Worm (Caenorhabditis elegans) whole organism, L2 larva: ENCODE data around the gene F12D9.2.
A peak's percentile ranks its signal among the peaks of the same experiment; 100 is the strongest.

ENCODE experiments used
- C34F6.9 ChIP-seq: fragments of 150-350 bp; optimal IDR thresholded peaks from 2 replicates; lab custom pipeline; 2014; ENCODE audit warnings: missing biosample characterization, missing genetic modification characterization
- F13H6.1 ChIP-seq: sonication (generic microtip); optimal IDR thresholded peaks from 2 replicates; lab custom pipeline; 2016; ENCODE audit warnings: missing genetic modification characterization, missing compliant biosample characterization
- R02D3.7 ChIP-seq: fragments of 150-350 bp; optimal IDR thresholded peaks from 2 replicates; lab custom pipeline; 2014; ENCODE audit warnings: missing biosample characterization, missing genetic modification characterization
- Y55F3AM.14 ChIP-seq: fragments of 200-800 bp; sonication (Bioruptor generic); optimal IDR thresholded peaks from 2 replicates; lab custom pipeline; 2018; ENCODE audit warnings: mild to moderate bottlenecking, missing genetic modification characterization, missing compliant biosample characterization
- ZK546.5 ChIP-seq: sonication (generic microtip); optimal IDR thresholded peaks from 2 replicates; lab custom pipeline; 2017; ENCODE audit warnings: missing biosample characterization, missing genetic modification characterization
- alr-1 ChIP-seq: fragments of 150-350 bp; optimal IDR thresholded peaks from 2 replicates; lab custom pipeline; 2014; ENCODE audit warnings: missing biosample characterization, missing genetic modification characterization
- aly-2 ChIP-seq: fragments of 150-350 bp; optimal IDR thresholded peaks from 2 replicates; lab custom pipeline; 2014; ENCODE audit warnings: missing biosample characterization, missing genetic modification characterization
- ama-1 ChIP-seq: fragments of 150-350 bp; optimal IDR thresholded peaks from 2 replicates; lab custom pipeline; 2018; ENCODE audit warnings: inconsistent platforms
- ceh-16 ChIP-seq: fragments of 150-350 bp; optimal IDR thresholded peaks from 2 replicates; lab custom pipeline; 2014; ENCODE audit warnings: missing biosample characterization, missing genetic modification characterization
- crh-2 ChIP-seq: sonication (generic microtip); optimal IDR thresholded peaks from 2 replicates; lab custom pipeline; 2017; ENCODE audit warnings: missing biosample characterization, missing genetic modification characterization
- dmd-4 ChIP-seq: sonication (generic microtip); optimal IDR thresholded peaks from 2 replicates; lab custom pipeline; 2017; ENCODE audit warnings: missing biosample characterization, missing genetic modification characterization
- egl-27 ChIP-seq: sonication (generic microtip); optimal IDR thresholded peaks from 3 replicates; lab custom pipeline; 2017; ENCODE audit warnings: missing biosample characterization, missing genetic modification reagents, missing genetic modification characterization
- elt-1 ChIP-seq: fragments of 150-350 bp; optimal IDR thresholded peaks from 2 replicates; lab custom pipeline; 2014; ENCODE audit warnings: missing biosample characterization, missing genetic modification characterization
- elt-3 ChIP-seq: sonication (generic microtip); optimal IDR thresholded peaks from 2 replicates; lab custom pipeline; 2017; ENCODE audit warnings: missing biosample characterization, missing genetic modification characterization
- fos-1 ChIP-seq: fragments of 150-350 bp; optimal IDR thresholded peaks from 2 replicates; lab custom pipeline; 2014; ENCODE audit warnings: missing biosample characterization, missing genetic modification characterization
- gmeb-1 ChIP-seq: fragments of 150-350 bp; optimal IDR thresholded peaks from 2 replicates; lab custom pipeline; 2014; ENCODE audit warnings: missing biosample characterization, missing genetic modification characterization
- lin-11 ChIP-seq: fragments of 150-350 bp; sonication (generic microtip); optimal IDR thresholded peaks from 2 replicates; lab custom pipeline; 2014; ENCODE audit warnings: missing biosample characterization, missing genetic modification characterization, inconsistent platforms, mixed read lengths
- lin-13 ChIP-seq: fragments of 150-350 bp; optimal IDR thresholded peaks from 2 replicates; lab custom pipeline; 2014; ENCODE audit warnings: missing biosample characterization, missing genetic modification reagents, missing genetic modification characterization
- lsy-2 ChIP-seq, 2 experiments: fragments of 150-350 bp in 1 of 2; sonication (generic microtip) in 1 of 2; optimal IDR thresholded peaks; 2 replicates each; lab custom pipeline; 2014 to 2017; ENCODE audit warnings: missing biosample characterization in 2 of 2, missing genetic modification characterization in 2 of 2
- mab-5 ChIP-seq: fragments of 150-350 bp; optimal IDR thresholded peaks from 2 replicates; lab custom pipeline; 2014; ENCODE audit warnings: missing biosample characterization, missing genetic modification characterization
- mbf-1 ChIP-seq: sonication (generic microtip); optimal IDR thresholded peaks from 2 replicates; lab custom pipeline; 2017; ENCODE audit warnings: missing biosample characterization, missing genetic modification characterization
- nhr-10 ChIP-seq: sonication (generic microtip); optimal IDR thresholded peaks from 2 replicates; lab custom pipeline; 2017; ENCODE audit warnings: missing biosample characterization, missing genetic modification characterization
- nhr-11 ChIP-seq: fragments of 150-350 bp; optimal IDR thresholded peaks from 2 replicates; lab custom pipeline; 2014; ENCODE audit warnings: missing biosample characterization, missing genetic modification characterization
- nhr-129 ChIP-seq: fragments of 150-350 bp; optimal IDR thresholded peaks from 2 replicates; lab custom pipeline; 2014; ENCODE audit warnings: missing biosample characterization, missing genetic modification characterization
- nhr-21 ChIP-seq: fragments of 150-350 bp; optimal IDR thresholded peaks from 2 replicates; lab custom pipeline; 2014; ENCODE audit warnings: missing biosample characterization, missing genetic modification characterization
- nhr-23 ChIP-seq: fragments of 150-350 bp; optimal IDR thresholded peaks from 2 replicates; lab custom pipeline; 2014; ENCODE audit warnings: missing biosample characterization, missing genetic modification reagents, missing genetic modification characterization
- nhr-237 ChIP-seq: fragments of 150-350 bp; optimal IDR thresholded peaks from 2 replicates; lab custom pipeline; 2014; ENCODE audit warnings: missing biosample characterization, missing genetic modification characterization
- nhr-25 ChIP-seq: fragments of 150-350 bp; sonication (generic microtip); optimal IDR thresholded peaks from 3 replicates; lab custom pipeline; 2014; ENCODE audit warnings: missing biosample characterization, missing genetic modification characterization
- nhr-6 ChIP-seq: fragments of 150-350 bp; optimal IDR thresholded peaks from 2 replicates; lab custom pipeline; 2014; ENCODE audit warnings: missing biosample characterization, missing genetic modification characterization
- nhr-77 ChIP-seq: fragments of 150-350 bp; optimal IDR thresholded peaks from 2 replicates; lab custom pipeline; 2014; ENCODE audit warnings: missing biosample characterization, missing genetic modification characterization
- peb-1 ChIP-seq: fragments of 150-350 bp; optimal IDR thresholded peaks from 2 replicates; lab custom pipeline; 2014; ENCODE audit warnings: missing biosample characterization, missing genetic modification characterization
- sem-4 ChIP-seq: fragments of 150-350 bp; optimal IDR thresholded peaks from 2 replicates; lab custom pipeline; 2014; ENCODE audit warnings: missing biosample characterization, missing genetic modification reagents, missing genetic modification characterization
- sma-3 ChIP-seq: sonication (generic microtip); optimal IDR thresholded peaks from 2 replicates; lab custom pipeline; 2016; ENCODE audit warnings: missing genetic modification reagents, missing genetic modification characterization, missing compliant biosample characterization
- sma-9 ChIP-seq, 2 experiments: fragments of 150-350 bp in 1 of 2; sonication (generic microtip) in 1 of 2; optimal IDR thresholded peaks; 2 replicates each; lab custom pipeline; 2014 to 2016; ENCODE audit warnings: missing genetic modification characterization in 2 of 2, mild to moderate bottlenecking in 1 of 2, missing biosample characterization in 1 of 2, missing compliant biosample characterization in 1 of 2, missing genetic modification reagents in 1 of 2, moderate library complexity in 1 of 2
- snpc-4 ChIP-seq: fragments of 150-350 bp; optimal IDR thresholded peaks from 2 replicates; lab custom pipeline; 2014; ENCODE audit warnings: missing biosample characterization, missing genetic modification characterization
- unc-39 ChIP-seq: fragments of 150-350 bp; optimal IDR thresholded peaks from 2 replicates; lab custom pipeline; 2014; ENCODE audit warnings: missing biosample characterization, missing genetic modification characterization
- unc-55 ChIP-seq: fragments of 150-350 bp; sonication (generic microtip); optimal IDR thresholded peaks from 3 replicates; lab custom pipeline; 2014; ENCODE audit warnings: missing biosample characterization, missing genetic modification reagents, missing genetic modification characterization
- unc-62 ChIP-seq: fragments of 150-350 bp; optimal IDR thresholded peaks from 2 replicates; lab custom pipeline; 2014; ENCODE audit warnings: missing biosample characterization, missing genetic modification reagents, missing genetic modification characterization
- zag-1 ChIP-seq: fragments of 150-350 bp; optimal IDR thresholded peaks from 2 replicates; lab custom pipeline; 2014; ENCODE audit warnings: missing biosample characterization, missing genetic modification characterization
- ztf-1 ChIP-seq: fragments of 200-800 bp; sonication (Bioruptor generic); conservative IDR thresholded peaks from 2 replicates; pipeline ENCODE4 v1.3.6; 2022; ENCODE audit warnings: missing genetic modification characterization, missing compliant biosample characterization
- ztf-11 ChIP-seq: sonication (generic microtip); optimal IDR thresholded peaks from 2 replicates; lab custom pipeline; 2017; ENCODE audit warnings: missing biosample characterization, missing genetic modification characterization

Gene F12D9.2

DNA sequence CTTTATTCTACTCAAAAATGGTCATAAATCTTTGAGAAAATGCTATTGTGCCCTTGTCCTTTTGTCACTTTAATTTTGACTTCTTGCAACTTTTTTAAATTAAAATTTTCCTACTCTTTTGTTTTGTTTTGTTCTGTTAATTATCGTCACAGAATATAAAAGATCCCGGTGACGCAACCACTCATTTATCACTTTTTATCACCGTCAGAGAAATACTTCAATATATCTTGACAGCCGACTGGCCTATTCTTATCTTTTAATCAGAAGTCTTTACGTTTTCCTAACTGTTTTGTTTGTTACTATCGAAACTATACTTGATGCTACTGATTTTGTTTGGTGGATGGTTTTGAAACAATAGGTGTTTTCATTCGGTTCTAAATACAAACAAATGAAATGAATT, 9.1 kb upstream of the F12D9.2 start:
- TF ChIP-seq nhr-21 (tag; lab: Kevin White, UChicago): no peak
- TF ChIP-seq zag-1 (tag; lab: Kevin White, UChicago): no peak
- no peak for TF ChIP-seq nhr-129 (tag; lab: Kevin White, UChicago)
- TF ChIP-seq C34F6.9 (tag; lab: Kevin White, UChicago): no peak
- TF ChIP-seq R02D3.7 (tag; lab: Kevin White, UChicago): no peak
- TF ChIP-seq aly-2: no peak
- TF ChIP-seq nhr-237 (tag; lab: Kevin White, UChicago): no peak
- TF ChIP-seq sma-9 (GFP tag; optimal IDR thresholded peaks at IDR 0.05; lab: Kevin White, UChicago): no peak
- TF ChIP-seq sma-9 (tag; optimal IDR thresholded peaks at IDR 0.05; lab: Kevin White, UChicago): no peak
- no peak for TF ChIP-seq sem-4 (tag; lab: Kevin White, UChicago)
- no peak for TF ChIP-seq alr-1 (tag; lab: Kevin White, UChicago)
- no peak for TF ChIP-seq mab-5 (tag; lab: Kevin White, UChicago)
- no peak for TF ChIP-seq peb-1 (tag; lab: Kevin White, UChicago)
- no peak for TF ChIP-seq elt-1 (tag; lab: Kevin White, UChicago)
- TF ChIP-seq lin-11: no peak
- TF ChIP-seq, all 48 proteins: peak for 0

DNA sequence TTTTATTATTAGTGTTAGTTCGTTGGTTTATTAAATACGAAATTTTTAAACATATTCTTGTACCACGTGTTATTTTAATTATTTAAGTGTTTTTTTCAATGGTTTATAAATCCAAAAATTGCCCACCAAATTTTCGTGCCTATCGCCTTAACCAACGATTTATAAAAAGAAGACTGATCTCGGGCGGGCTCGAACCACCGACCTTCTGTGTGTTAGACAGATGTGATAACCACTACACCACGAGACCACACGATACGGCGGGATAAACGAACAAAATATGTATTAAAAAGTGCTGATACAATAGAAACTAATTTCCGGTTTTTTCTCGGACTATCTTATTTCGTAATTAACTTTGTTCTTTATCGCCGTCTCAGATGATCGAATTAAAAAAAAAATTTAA, 3.6 kb upstream of the F12D9.2 start:
- no peak for TF ChIP-seq crh-2 (tag; lab: Kevin White, UChicago)
- TF ChIP-seq sma-9 (GFP tag; optimal IDR thresholded peaks at IDR 0.05; lab: Kevin White, UChicago): peak; percentile 34
- TF ChIP-seq sma-9 (tag; optimal IDR thresholded peaks at IDR 0.05; lab: Kevin White, UChicago): no peak
- TF ChIP-seq sma-3 (GFP tag; lab: Kevin White, UChicago): peak; percentile 49
- peak; percentile 7 for TF ChIP-seq egl-27

DNA sequence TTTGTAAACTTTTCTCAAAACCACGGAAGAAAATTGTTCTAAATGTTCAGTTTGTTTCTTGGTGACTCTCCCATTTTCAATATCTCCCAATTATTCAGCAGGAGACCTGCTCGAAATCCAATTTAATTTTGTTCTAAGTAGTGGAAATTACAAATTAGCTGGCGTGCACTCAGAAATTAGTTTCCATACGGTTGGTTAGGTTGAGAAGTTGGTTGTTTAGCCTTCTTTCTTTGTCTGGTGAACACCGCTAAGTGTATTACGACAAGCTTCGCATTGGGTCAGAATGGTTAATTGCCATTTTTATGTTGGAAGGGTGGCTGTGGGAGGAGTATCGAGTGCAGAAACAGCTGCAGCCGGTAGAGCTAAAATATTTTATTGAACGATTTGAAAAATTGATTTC, 1.7 kb upstream of the F12D9.2 start:
- TF ChIP-seq unc-62 (GFP tag; lab: Kevin White, UChicago): no peak
- no peak for TF ChIP-seq egl-27
- TF ChIP-seq ZK546.5 (tag; lab: Kevin White, UChicago): no peak
- no peak for TF ChIP-seq nhr-11 (tag; lab: Kevin White, UChicago)

DNA sequence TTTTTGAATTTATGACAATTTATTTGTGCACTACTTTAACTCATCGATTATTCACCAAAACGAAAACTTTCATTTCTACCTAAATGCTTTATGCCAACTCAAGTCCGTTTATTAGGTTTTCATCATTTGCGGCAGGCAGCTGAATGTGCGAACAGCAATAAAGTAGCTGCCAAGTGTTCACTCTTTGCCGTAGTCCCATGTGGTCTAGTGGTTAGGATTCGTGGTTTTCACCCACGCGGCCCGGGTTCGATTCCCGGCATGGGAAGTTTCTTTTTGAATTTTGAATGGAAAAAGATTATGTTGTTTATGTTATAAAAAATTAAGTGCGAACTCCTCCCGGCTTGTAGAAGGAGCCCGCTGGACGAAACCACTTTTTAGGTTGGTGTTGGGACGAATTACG, 610 bp downstream of the F12D9.2 start:
- TF ChIP-seq gmeb-1 (tag; lab: Kevin White, UChicago) (no peak), unc-55 (GFP tag; lab: Kevin White, UChicago) (peak; percentile 42), lsy-2 (tag; optimal IDR thresholded peaks at IDR 0.05; lab: Kevin White, UChicago) (peak in 1 of 2 experiments; percentile 29), R02D3.7 (tag; lab: Kevin White, UChicago) (no peak), lin-13 (peak; percentile 8), F13H6.1 (tag; lab: Kevin White, UChicago) (peak; percentile 34), nhr-21 (tag; lab: Kevin White, UChicago) (peak; percentile 14), alr-1 (tag; lab: Kevin White, UChicago) (no peak), C34F6.9 (tag; lab: Kevin White, UChicago) (no peak), fos-1 (peak; percentile 44), ama-1 (no peak), ztf-11 (tag; lab: Kevin White, UChicago) (no peak), nhr-129 (tag; lab: Kevin White, UChicago) (peak; percentile 35), aly-2 (no peak), ceh-16 (tag; lab: Kevin White, UChicago) (no peak), nhr-23 (no peak), nhr-11 (tag; lab: Kevin White, UChicago) (no peak), Y55F3AM.14 (peak; percentile 36), elt-1 (tag; lab: Kevin White, UChicago) (no peak), crh-2 (tag; lab: Kevin White, UChicago) (peak; percentile 28), nhr-25 (tag; lab: Kevin White, UChicago) (no peak), sma-3 (GFP tag; lab: Kevin White, UChicago) (peak; percentile 39), nhr-10 (tag; lab: Kevin White, UChicago) (no peak), nhr-237 (tag; lab: Kevin White, UChicago) (no peak), ztf-1 (no peak), elt-3 (tag; lab: Kevin White, UChicago) (no peak)

DNA sequence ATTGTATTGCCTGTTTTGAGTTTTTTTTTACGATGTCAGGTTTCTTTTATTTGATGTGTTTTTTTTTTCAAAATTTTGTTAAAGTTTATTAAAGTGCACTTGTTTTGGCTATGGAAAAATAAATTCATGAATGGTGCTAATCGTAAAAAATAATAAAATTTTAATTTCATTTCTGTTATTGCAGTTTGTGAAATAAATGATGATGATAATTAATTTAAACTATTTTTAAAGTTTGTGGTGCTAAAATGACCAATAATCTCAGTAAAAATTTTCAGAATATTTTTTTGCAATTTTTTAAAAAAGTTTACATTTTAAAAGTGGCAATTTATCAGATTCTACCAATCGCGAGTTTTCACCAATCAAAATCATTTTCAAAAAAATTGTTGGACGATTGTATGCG, 3.1 kb downstream of the F12D9.2 start, which contains the start of gene stg-2:
Gene stg-2 (minus strand): TSS at position 101 of the 400 bp plus-strand sequence.
- TF ChIP-seq unc-39: no peak
- no peak for TF ChIP-seq Y55F3AM.14
- TF ChIP-seq mbf-1: no peak
- TF ChIP-seq zag-1 (tag; lab: Kevin White, UChicago): no peak
- TF ChIP-seq unc-55 (GFP tag; lab: Kevin White, UChicago): no peak
- TF ChIP-seq fos-1: no peak
- no peak for TF ChIP-seq nhr-6 (tag; lab: Kevin White, UChicago)
- TF ChIP-seq C34F6.9 (tag; lab: Kevin White, UChicago): no peak
- TF ChIP-seq nhr-77 (tag; lab: Kevin White, UChicago): no peak
- TF ChIP-seq sem-4 (tag; lab: Kevin White, UChicago): no peak
- TF ChIP-seq unc-62 (GFP tag; lab: Kevin White, UChicago): no peak
- TF ChIP-seq R02D3.7 (tag; lab: Kevin White, UChicago): no peak
- no peak for TF ChIP-seq dmd-4 (tag; lab: Kevin White, UChicago)
- TF ChIP-seq nhr-10 (tag; lab: Kevin White, UChicago): no peak
- TF ChIP-seq nhr-25 (tag; lab: Kevin White, UChicago): no peak
- no peak for TF ChIP-seq snpc-4 (tag; lab: Kevin White, UChicago)
- no peak for TF ChIP-seq nhr-21 (tag; lab: Kevin White, UChicago)
